Worm (Caenorhabditis elegans) whole organism, late embryonic: ENCODE data around the gene acdh-11.

Experiments
- ama-1 ChIP-seq: fragments of 150-350 bp; optimal IDR thresholded peaks from 2 replicates; lab custom pipeline; 2014
- ceh-24 ChIP-seq: sonication (generic microtip); optimal IDR thresholded peaks from 2 replicates; lab custom pipeline; 2016; ENCODE audit warnings: mild to moderate bottlenecking, missing genetic modification characterization, missing compliant biosample characterization
- ceh-6 ChIP-seq: fragments of 200-800 bp; sonication (Bioruptor generic); optimal IDR thresholded peaks from 2 replicates; lab custom pipeline; 2018; ENCODE audit warnings: mild to moderate bottlenecking, missing genetic modification characterization, missing compliant biosample characterization
- nhr-11 ChIP-seq: fragments of 150-350 bp; optimal IDR thresholded peaks from 2 replicates; lab custom pipeline; 2014; ENCODE audit warnings: missing biosample characterization, missing genetic modification characterization
- odd-2 ChIP-seq: sonication (generic microtip); optimal IDR thresholded peaks from 2 replicates; lab custom pipeline; 2017; ENCODE audit warnings: antibody characterized with exemption, mild to moderate bottlenecking, missing genetic modification characterization, missing compliant biosample characterization
- sox-4 ChIP-seq: sonication (generic microtip); optimal IDR thresholded peaks from 2 replicates; lab custom pipeline; 2017; ENCODE audit warnings: mild to moderate bottlenecking, missing genetic modification characterization, inconsistent platforms, missing compliant biosample characterization

- TF ChIP-seq ceh-24 (tag; lab: Kevin White, UChicago): no peak
- no peak for TF ChIP-seq nhr-11 (tag; lab: Kevin White, UChicago)
- TF ChIP-seq ama-1 (lab: Kevin White, UChicago): no peak
- TF ChIP-seq odd-2: no peak
- TF ChIP-seq ceh-6: no peak
- no peak for TF ChIP-seq sox-4
These were observed 43.0 kb upstream of the acdh-11 start for ce11 chrIII:10523025-10523424.
